Worm (Caenorhabditis elegans): Measurements from ENCODE around the gene F02D10.2.

DNA sequence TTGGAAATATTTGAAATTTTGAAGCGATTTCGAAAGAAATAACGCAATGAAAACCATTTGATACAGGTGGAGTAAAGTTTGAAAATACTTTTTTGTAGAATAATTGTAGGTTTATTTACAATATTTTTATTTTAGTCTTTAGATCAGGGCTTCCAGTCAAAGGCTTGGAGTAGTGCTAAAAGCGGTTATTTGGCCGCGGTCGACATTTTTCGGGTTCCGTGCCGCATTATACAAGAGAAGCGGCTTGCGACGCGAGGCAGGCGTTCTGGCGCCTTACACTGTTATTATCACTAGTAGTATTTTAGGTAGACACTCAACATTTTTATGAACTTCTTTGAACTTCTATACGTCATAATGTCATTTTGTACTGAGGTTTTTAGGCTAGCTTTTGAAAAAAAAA is 42.8 kb upstream of the F02D10.2 start:
- no peak for TF ChIP-seq mes-2 (tag; optimal IDR thresholded peaks at IDR 0.05; ENCODE audit: poor library complexity, severe bottlenecking)
- no peak for TF ChIP-seq jun-1 (tag; optimal IDR thresholded peaks at IDR 0.05)

All from whole organism, L4 larva.